Worm (Caenorhabditis elegans): Measurements from ENCODE around the gene C39D10.2.

DNA sequence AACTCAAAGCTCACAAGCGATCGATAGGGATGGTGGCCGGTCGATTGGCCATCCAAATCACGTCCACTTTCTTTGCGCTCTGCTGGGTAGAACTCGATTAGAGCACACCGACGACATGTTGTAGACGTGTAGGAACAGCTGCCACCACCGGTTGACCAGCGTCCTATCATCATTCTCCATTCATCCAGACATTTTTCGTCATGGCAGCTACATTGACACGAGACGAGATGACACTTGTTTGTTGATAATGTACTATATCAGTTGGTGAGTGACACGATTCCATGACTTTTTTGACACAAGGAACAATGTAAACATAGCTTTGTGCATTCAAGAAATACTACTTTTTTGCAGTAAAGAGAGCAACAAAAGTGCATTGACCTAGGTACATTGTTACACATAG lies 22.5 kb upstream of the C39D10.2 start:
- no peak for TF ChIP-seq ets-7 (tag; optimal IDR thresholded peaks at IDR 0.05)
- no peak for TF ChIP-seq scrt-1 (GFP tag; IDR thresholded peaks at IDR 0.05)
- no peak for TF ChIP-seq flt-1 (GFP tag; IDR thresholded peaks at IDR 0.05)
- no peak for TF ChIP-seq ama-1 (optimal IDR thresholded peaks at IDR 0.05)
- no peak for TF ChIP-seq hnd-1 (tag; optimal IDR thresholded peaks at IDR 0.05)
- no peak for TF ChIP-seq tra-4 (tag; optimal IDR thresholded peaks at IDR 0.05)
- TF ChIP-seq pes-1 (GFP tag; IDR thresholded peaks at IDR 0.05): no peak
- TF ChIP-seq hmg-4 (GFP tag; optimal IDR thresholded peaks at IDR 0.05): no peak
- no peak for TF ChIP-seq hmbx-1 (tag; optimal IDR thresholded peaks at IDR 0.05)
- TF ChIP-seq ceh-36 (tag; optimal IDR thresholded peaks at IDR 0.05): no peak
- no peak for TF ChIP-seq tbx-11 (GFP tag; IDR thresholded peaks at IDR 0.05)
- TF ChIP-seq sea-1 (GFP tag; conservative IDR thresholded peaks at IDR 0.05): no peak
- no peak for TF ChIP-seq aly-1 (tag; optimal IDR thresholded peaks at IDR 0.05)
- no peak for TF ChIP-seq tbx-37 (GFP tag; conservative IDR thresholded peaks at IDR 0.05)

Data from whole organism, early embryonic.